Worm (Caenorhabditis elegans) whole organism, late embryonic: ENCODE measurements around the gene alg-1.
"Not testable (repeated sequence)": the region's sequence is repeated elsewhere in the genome, so short reads cannot be mapped to it uniquely, and the experiment has no call there.

Experiments used
- ceh-14 ChIP-seq: sonication (generic microtip); optimal IDR thresholded peaks from 2 replicates; lab custom pipeline; 2016; ENCODE audit warnings: missing genotype, missing genetic modification characterization, missing compliant biosample characterization
- ceh-2 ChIP-seq: sonication (generic microtip); optimal IDR thresholded peaks from 2 replicates; lab custom pipeline; 2016; ENCODE audit warnings: missing genotype, missing genetic modification characterization, missing compliant biosample characterization
- ceh-6 ChIP-seq: fragments of 200-800 bp; sonication (Bioruptor generic); optimal IDR thresholded peaks from 2 replicates; lab custom pipeline; 2018; ENCODE audit warnings: mild to moderate bottlenecking, missing genetic modification characterization, missing compliant biosample characterization
- dve-1 ChIP-seq: sonication (generic microtip); optimal IDR thresholded peaks from 2 replicates; lab custom pipeline; 2017; ENCODE audit warnings: antibody characterized with exemption, mild to moderate bottlenecking, missing genetic modification characterization, missing compliant biosample characterization
- hlh-6 ChIP-seq: sonication (generic microtip); optimal IDR thresholded peaks from 2 replicates; lab custom pipeline; 2016; ENCODE audit warnings: missing genotype, missing genetic modification characterization, missing compliant biosample characterization
- hlh-8 ChIP-seq: sonication (generic microtip); optimal IDR thresholded peaks from 2 replicates; lab custom pipeline; 2016; ENCODE audit warnings: missing genotype, missing genetic modification characterization, missing compliant biosample characterization
- nhr-11 ChIP-seq: fragments of 150-350 bp; optimal IDR thresholded peaks from 2 replicates; lab custom pipeline; 2014; ENCODE audit warnings: missing biosample characterization, missing genetic modification characterization
- npax-4 ChIP-seq: sonication (generic microtip); optimal IDR thresholded peaks from 2 replicates; lab custom pipeline; 2016; ENCODE audit warnings: missing genetic modification characterization, missing compliant biosample characterization
- pha-4 ChIP-seq: fragments of 150-350 bp; optimal IDR thresholded peaks from 2 replicates; lab custom pipeline; 2018; ENCODE audit warnings: missing biosample characterization, missing genetic modification reagents, missing genetic modification characterization
- pqm-1 ChIP-seq: sonication (generic microtip); optimal IDR thresholded peaks from 2 replicates; lab custom pipeline; 2016; ENCODE audit warnings: missing genetic modification characterization, missing compliant biosample characterization
- rnt-1 ChIP-seq: sonication (generic microtip); optimal IDR thresholded peaks from 2 replicates; lab custom pipeline; 2016; ENCODE audit warnings: missing genetic modification characterization, missing compliant biosample characterization
- sdc-2 ChIP-seq: sonication (generic microtip); optimal IDR thresholded peaks from 2 replicates; lab custom pipeline; 2016; ENCODE audit warnings: missing genotype, missing genetic modification characterization, missing compliant biosample characterization
- unc-55 ChIP-seq: sonication (generic microtip); optimal IDR thresholded peaks from 2 replicates; lab custom pipeline; 2017; ENCODE audit warnings: missing biosample characterization, missing genetic modification reagents, missing genetic modification characterization

DNA sequence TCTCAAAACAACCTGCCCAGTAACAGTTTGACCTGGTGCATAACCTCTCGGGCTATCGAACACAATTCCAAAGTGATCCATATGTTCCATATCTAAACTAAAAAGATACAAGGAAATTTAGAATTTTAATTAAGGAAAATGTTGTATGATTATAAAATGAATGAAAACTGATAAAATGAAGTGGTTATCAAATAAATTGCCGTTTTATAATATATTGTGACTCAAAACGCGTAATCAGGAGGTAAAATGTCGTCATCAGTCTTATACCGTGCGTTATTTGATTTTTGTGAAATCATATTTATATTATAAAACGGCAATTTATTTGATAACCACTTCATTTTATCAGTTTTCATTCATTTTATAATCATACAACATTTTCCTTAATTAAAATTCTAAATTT lies 31.5 kb downstream of the alg-1 start, which contains the start of gene arrd-24:
- TF ChIP-seq npax-4 (tag; lab: Kevin White, UChicago); rnt-1 (tag; lab: Kevin White, UChicago); unc-55 (GFP tag; lab: Kevin White, UChicago); ceh-14; sdc-2; hlh-8 (tag; lab: Kevin White, UChicago); nhr-11; hlh-6 (tag; lab: Kevin White, UChicago); pqm-1; ceh-2 (tag; lab: Kevin White, UChicago); ceh-6 (GFP tag; lab: Kevin White, UChicago); pha-4 (tag; lab: Kevin White, UChicago); dve-1 (tag; lab: Kevin White, UChicago): not testable (repeated sequence)
